Fruit fly (Drosophila melanogaster): ENCODE data around the gene spn-F.

The spn-F gene

DNA sequence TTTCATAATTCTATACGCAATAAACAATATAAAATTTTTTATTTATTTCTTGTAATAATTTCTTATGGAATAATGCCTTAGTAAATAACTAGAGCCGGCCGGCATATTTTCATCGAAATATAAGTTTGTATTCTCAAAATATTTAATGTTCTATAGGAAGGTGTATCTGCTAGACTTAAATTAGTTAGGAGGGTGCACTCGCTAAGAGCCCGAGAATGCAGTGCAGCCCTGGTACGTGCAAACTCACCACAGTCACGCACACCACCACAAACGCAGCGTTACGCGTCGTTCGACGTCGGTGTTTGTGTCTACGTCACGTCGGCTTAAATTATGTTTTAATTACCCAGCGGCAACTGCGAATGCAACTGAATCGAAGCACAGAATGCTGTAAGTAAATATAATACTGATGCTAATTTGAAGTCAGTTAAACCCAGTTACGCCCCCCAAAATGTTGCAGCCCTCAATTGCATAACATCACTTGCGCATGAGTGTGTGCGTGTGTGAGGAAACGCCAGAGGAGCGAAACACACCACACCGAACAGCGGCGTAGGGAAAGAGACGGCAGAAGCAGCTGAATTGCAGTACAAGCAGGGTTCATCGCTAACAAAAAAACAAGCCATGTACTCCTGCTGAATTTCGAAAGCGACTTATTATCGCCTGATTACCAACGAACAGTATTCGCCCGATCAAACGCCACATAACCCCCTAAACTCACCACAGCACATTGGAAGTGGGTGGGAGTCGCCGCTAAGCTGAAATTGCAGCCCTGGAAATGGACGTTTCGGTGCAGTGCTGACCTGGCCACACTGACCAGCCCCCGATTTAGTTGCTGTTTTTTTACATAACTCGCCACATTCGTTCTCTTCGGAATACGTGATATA, 34.2 kb upstream of the spn-F start, which contains the start of gene CG12054:
CG12054 (plus strand) TSS at position 247 of the 881 bp plus-strand sequence.
- TF ChIP-seq Rel (GFP tag; optimal IDR thresholded peaks at IDR 0.05) (no peak), Rel (tag; optimal IDR thresholded peaks at IDR 0.05) (peak; percentile 48), Dif (GFP tag; optimal IDR thresholded peaks at IDR 0.05; ENCODE audit: partially characterized antibody) (peak; percentile 6), foxo (GFP tag; optimal IDR thresholded peaks at IDR 0.05) (peak in 1 of 2 experiments; percentile 5), Abd-B (GFP tag; optimal IDR thresholded peaks at IDR 0.05) (no peak), br (GFP tag; optimal IDR thresholded peaks at IDR 0.05) (no peak), HLH106 (tag; optimal IDR thresholded peaks at IDR 0.05) (peak; percentile 7), GATAd (GFP tag; optimal IDR thresholded peaks at IDR 0.05) (no peak), Hr83 (GFP tag; optimal IDR thresholded peaks at IDR 0.05; ENCODE audit: poor library complexity, severe bottlenecking) (peak; percentile 9), Vsx2 (GFP tag; optimal IDR thresholded peaks at IDR 0.05; ENCODE audit: partially characterized antibody) (no peak), Hnf4 (GFP tag; optimal IDR thresholded peaks at IDR 0.05) (no peak), N (GFP tag; optimal IDR thresholded peaks at IDR 0.05) (peak; percentile 15), ey (GFP tag; optimal IDR thresholded peaks at IDR 0.05) (peak; percentile 19), Myc (optimal IDR thresholded peaks at IDR 0.05) (peak; percentile 71)

DNA sequence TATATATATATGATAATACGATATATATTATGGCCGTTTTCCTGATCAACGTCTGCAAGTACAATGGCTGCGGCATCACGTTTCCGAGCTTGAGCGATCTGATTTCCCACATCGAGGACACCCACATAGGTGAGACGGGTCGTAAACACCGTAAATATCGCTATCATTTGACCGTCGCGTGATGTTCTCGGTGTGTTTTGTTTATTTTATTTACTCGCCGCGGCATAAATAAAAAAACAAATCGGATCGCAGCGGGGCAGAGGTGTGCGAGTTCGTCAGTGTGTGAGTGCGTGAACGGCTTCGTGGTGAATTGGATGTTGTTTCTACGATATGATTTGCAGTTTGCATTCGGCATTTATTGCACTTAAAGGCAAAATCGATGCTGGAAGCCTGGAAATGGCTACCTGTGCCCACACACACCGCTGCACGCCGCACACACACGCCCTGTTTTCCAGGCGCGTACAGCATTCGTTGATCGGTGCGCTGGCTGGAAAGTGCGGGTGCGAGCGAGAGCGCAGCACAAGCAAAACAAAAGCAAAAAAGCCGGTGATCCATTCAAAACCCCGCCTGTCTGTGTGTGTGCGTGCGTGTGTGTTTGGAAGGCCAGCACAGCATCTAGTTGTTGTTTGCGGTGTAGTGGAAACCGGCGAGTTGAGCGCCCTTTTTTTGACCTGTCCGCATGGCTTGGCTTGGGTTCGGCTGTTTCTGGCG, 33.4 kb upstream of the spn-F start:
- TF ChIP-seq Dfd (GFP tag; optimal IDR thresholded peaks at IDR 0.05) (no peak), dsf (GFP tag; optimal IDR thresholded peaks at IDR 0.05; ENCODE audit: borderline replicate concordance) (no peak), ey (GFP tag; optimal IDR thresholded peaks at IDR 0.05) (no peak), Vsx2 (GFP tag; optimal IDR thresholded peaks at IDR 0.05; ENCODE audit: partially characterized antibody) (no peak), Dif (GFP tag; optimal IDR thresholded peaks at IDR 0.05; ENCODE audit: partially characterized antibody) (peak; percentile 21), usp (GFP tag; optimal IDR thresholded peaks at IDR 0.05) (no peak), tai (GFP tag; optimal IDR thresholded peaks at IDR 0.05) (no peak), fru (GFP tag; optimal IDR thresholded peaks at IDR 0.05) (no peak), jim (GFP tag; optimal IDR thresholded peaks at IDR 0.05) (peak; percentile 95), CG32264 (GFP tag; optimal IDR thresholded peaks at IDR 0.05) (no peak), Hr83 (GFP tag; optimal IDR thresholded peaks at IDR 0.05; ENCODE audit: poor library complexity, severe bottlenecking) (peak; percentile 41), GATAd (GFP tag; optimal IDR thresholded peaks at IDR 0.05) (no peak), h (GFP tag; optimal IDR thresholded peaks at IDR 0.05) (peak; percentile 17), Rel (GFP tag; optimal IDR thresholded peaks at IDR 0.05) (peak; percentile 47), Rel (tag; optimal IDR thresholded peaks at IDR 0.05) (no peak), Mio (GFP tag; optimal IDR thresholded peaks at IDR 0.05) (no peak), Sp1 (GFP tag; optimal IDR thresholded peaks at IDR 0.05) (peak; percentile 55), Hnf4 (GFP tag; optimal IDR thresholded peaks at IDR 0.05) (no peak), OdsH (GFP tag; optimal IDR thresholded peaks at IDR 0.05) (no peak), sv (GFP tag; optimal IDR thresholded peaks at IDR 0.05) (no peak), rgr (GFP tag; optimal IDR thresholded peaks at IDR 0.05) (no peak), br (GFP tag; optimal IDR thresholded peaks at IDR 0.05) (peak; percentile 15), CrebA (GFP tag; optimal IDR thresholded peaks at IDR 0.05; ENCODE audit: borderline replicate concordance) (no peak), foxo (GFP tag; optimal IDR thresholded peaks at IDR 0.05) (no peak), HLH106 (tag; optimal IDR thresholded peaks at IDR 0.05) (no peak), woc (GFP tag; optimal IDR thresholded peaks at IDR 0.05) (no peak), Hr78 (GFP tag; optimal IDR thresholded peaks at IDR 0.05) (peak; percentile 12), psq (GFP tag; optimal IDR thresholded peaks at IDR 0.05) (peak; percentile 12)

DNA sequence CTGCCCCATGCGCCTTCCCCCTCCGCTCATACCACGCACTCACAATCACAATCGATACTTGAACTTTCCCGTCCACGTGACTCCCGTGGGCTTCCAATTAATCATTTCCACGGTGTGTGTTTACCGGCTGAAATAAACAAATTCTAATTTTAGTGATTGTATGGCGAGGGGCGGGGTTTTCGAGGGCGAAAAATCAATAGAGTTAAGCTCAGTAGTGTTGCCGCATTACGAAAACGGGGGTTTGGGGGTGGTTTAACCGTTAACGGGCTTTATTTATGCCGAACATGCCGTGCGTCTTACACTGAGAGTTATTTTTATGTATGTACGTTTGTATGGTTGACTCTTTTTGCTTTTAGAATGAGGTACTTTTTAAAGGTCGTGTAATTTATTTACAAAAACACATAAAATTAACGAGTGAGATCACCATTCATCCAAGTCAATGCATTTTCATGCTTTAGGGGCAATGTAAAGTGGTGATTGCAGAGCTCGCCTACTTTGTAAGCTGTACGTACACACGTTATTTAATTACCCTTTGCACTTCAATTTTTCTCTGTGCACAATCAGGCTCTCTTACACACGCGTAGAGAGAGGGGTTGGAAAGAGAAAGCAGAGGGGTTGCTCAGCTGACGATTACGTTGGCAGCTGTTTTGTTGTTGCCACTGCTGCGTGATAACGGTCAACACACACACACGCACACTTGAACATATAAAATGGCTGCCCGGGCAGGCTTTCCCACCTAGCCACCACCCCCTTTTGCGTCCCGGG, 32.6 kb upstream of the spn-F start:
- peak; percentile 61 for TF ChIP-seq OdsH (GFP tag; optimal IDR thresholded peaks at IDR 0.05)
- no peak for TF ChIP-seq jim (GFP tag; optimal IDR thresholded peaks at IDR 0.05)
- TF ChIP-seq GATAd (GFP tag; optimal IDR thresholded peaks at IDR 0.05), result no peak
- TF ChIP-seq Hr78 (GFP tag; optimal IDR thresholded peaks at IDR 0.05), result no peak
- TF ChIP-seq Hnf4 (GFP tag; optimal IDR thresholded peaks at IDR 0.05), result peak; percentile 46
- TF ChIP-seq Abd-B (GFP tag; optimal IDR thresholded peaks at IDR 0.05), result no peak
- TF ChIP-seq dl (GFP tag; optimal IDR thresholded peaks at IDR 0.05; ENCODE audit: insufficient read depth in 1 of 2, partially characterized antibody in 2 of 2), result no peak
- TF ChIP-seq Jra (GFP tag; optimal IDR thresholded peaks at IDR 0.05), result no peak
- TF ChIP-seq HLH106 (tag; optimal IDR thresholded peaks at IDR 0.05), result peak; percentile 58
- peak; percentile 70 for TF ChIP-seq br (GFP tag; optimal IDR thresholded peaks at IDR 0.05)
- TF ChIP-seq Rel (GFP tag; optimal IDR thresholded peaks at IDR 0.05), result no peak
- no peak for TF ChIP-seq Rel (tag; optimal IDR thresholded peaks at IDR 0.05)
- TF ChIP-seq ey (GFP tag; optimal IDR thresholded peaks at IDR 0.05), result peak; percentile 72
- no peak for TF ChIP-seq CrebA (GFP tag; optimal IDR thresholded peaks at IDR 0.05; ENCODE audit: borderline replicate concordance)
- no peak for TF ChIP-seq Dif (GFP tag; optimal IDR thresholded peaks at IDR 0.05; ENCODE audit: partially characterized antibody)
- TF ChIP-seq h (GFP tag; optimal IDR thresholded peaks at IDR 0.05), result peak; percentile 83
- TF ChIP-seq brk (GFP tag; optimal IDR thresholded peaks at IDR 0.05), result no peak
- TF ChIP-seq Mio (GFP tag; optimal IDR thresholded peaks at IDR 0.05), result no peak
- no peak for TF ChIP-seq usp (GFP tag; optimal IDR thresholded peaks at IDR 0.05)
- TF ChIP-seq woc (GFP tag; optimal IDR thresholded peaks at IDR 0.05), result peak; percentile 50
- TF ChIP-seq Hr83 (GFP tag; optimal IDR thresholded peaks at IDR 0.05; ENCODE audit: poor library complexity, severe bottlenecking), result no peak
- peak; percentile 72 for TF ChIP-seq rgr (GFP tag; optimal IDR thresholded peaks at IDR 0.05)
- TF ChIP-seq Dfd (GFP tag; optimal IDR thresholded peaks at IDR 0.05), result no peak
- TF ChIP-seq CG9705 (GFP tag; optimal IDR thresholded peaks at IDR 0.05), result peak; percentile 20
- peak; percentile 8 for TF ChIP-seq CG32264 (GFP tag; optimal IDR thresholded peaks at IDR 0.05)
- no peak for TF ChIP-seq Vsx2 (GFP tag; optimal IDR thresholded peaks at IDR 0.05; ENCODE audit: partially characterized antibody)
- TF ChIP-seq tai (GFP tag; optimal IDR thresholded peaks at IDR 0.05), result no peak
- no peak for TF ChIP-seq pan (optimal IDR thresholded peaks at IDR 0.05)
- peak; percentile 80 for TF ChIP-seq fru (GFP tag; optimal IDR thresholded peaks at IDR 0.05)
- TF ChIP-seq dsf (GFP tag; optimal IDR thresholded peaks at IDR 0.05; ENCODE audit: borderline replicate concordance), result no peak

Measured in whole organism, wandering third instar larva.